Worm (Caenorhabditis elegans) whole organism, L4 larva: ENCODE results near the gene Y105C5B.1.
"Not testable (repeated sequence)": the region's sequence is repeated elsewhere in the genome, so short reads cannot be mapped to it uniquely, and the experiment has no call there.

Source experiments
- D1046.2 ChIP-seq: fragments of 200-800 bp; sonication (Bioruptor generic); IDR thresholded peaks from 2 replicates; pipeline ENCODE4 v1.3.6; 2022; ENCODE audit warnings: missing genetic modification characterization, missing compliant biosample characterization
- F37D6.2 ChIP-seq: sonication (generic microtip); optimal IDR thresholded peaks from 2 replicates; lab custom pipeline; 2016; ENCODE audit warnings: mild to moderate bottlenecking, missing genetic modification characterization, missing compliant biosample characterization
- R02D3.7 ChIP-seq: fragments of 150-350 bp; sonication (generic microtip); optimal IDR thresholded peaks from 3 replicates; lab custom pipeline; 2014; ENCODE audit warnings: missing biosample characterization, missing genetic modification characterization
- T20F7.1 ChIP-seq: fragments of 200-800 bp; sonication (Bioruptor generic); optimal IDR thresholded peaks from 2 replicates; lab custom pipeline; 2018; ENCODE audit warnings: mild to moderate bottlenecking, missing genetic modification characterization, missing compliant biosample characterization
- Y105C5A.15 ChIP-seq: fragments of 200-800 bp; sonication (Bioruptor generic); IDR thresholded peaks from 2 replicates; pipeline ENCODE4 v1.3.6; 2022; ENCODE audit warnings: missing genetic modification characterization, missing compliant biosample characterization
- Y48G9A.11 ChIP-seq: fragments of 200-800 bp; sonication (Bioruptor generic); IDR thresholded peaks from 2 replicates; pipeline ENCODE4 v1.3.6; 2022; ENCODE audit warnings: missing genetic modification reagents, missing genetic modification characterization, missing compliant biosample characterization
- Y75B8A.6 ChIP-seq: fragments of 200-800 bp; sonication (Bioruptor generic); IDR thresholded peaks from 2 replicates; pipeline ENCODE4 v1.3.6; 2022; ENCODE audit warnings: missing genetic modification reagents, missing genetic modification characterization, missing compliant biosample characterization
- ZK337.2 ChIP-seq: fragments of 200-800 bp; sonication (Bioruptor generic); IDR thresholded peaks from 2 replicates; pipeline ENCODE4 v1.3.6; 2022; ENCODE audit warnings: missing genetic modification reagents, missing genetic modification characterization, missing compliant biosample characterization
- ZK546.5 ChIP-seq, 2 experiments: sonication (generic microtip); optimal IDR thresholded peaks; 2 replicates each; lab custom pipeline; 2017; ENCODE audit warnings: missing biosample characterization in 2 of 2, missing genetic modification characterization in 2 of 2
- aha-1 ChIP-seq: fragments of 150-350 bp; peaks from one replicate; lab custom pipeline; 2014; ENCODE audit warnings: missing biosample characterization, missing genetic modification characterization
- ama-1 ChIP-seq: fragments of 150-350 bp; optimal IDR thresholded peaks from 2 replicates; lab custom pipeline; 2014; ENCODE audit warnings: inconsistent platforms, mixed read lengths
- arid-1 ChIP-seq: fragments of 200-800 bp; sonication (Bioruptor generic); conservative IDR thresholded peaks from 2 replicates; pipeline ENCODE4 v1.3.6; 2022; ENCODE audit warnings: missing genetic modification reagents, missing genetic modification characterization, missing compliant biosample characterization
- ceh-32 ChIP-seq: sonication (generic microtip); optimal IDR thresholded peaks from 2 replicates; lab custom pipeline; 2016; ENCODE audit warnings: mild to moderate bottlenecking, missing genetic modification characterization, missing compliant biosample characterization; ENCODE audit not compliant: poor library complexity
- ceh-44 ChIP-seq: fragments of 200-800 bp; sonication (Bioruptor generic); IDR thresholded peaks from 2 replicates; pipeline ENCODE4 v1.3.6; 2022; ENCODE audit warnings: missing genetic modification reagents, missing genetic modification characterization, missing compliant biosample characterization
- ceh-82 ChIP-seq: sonication (generic microtip); optimal IDR thresholded peaks from 2 replicates; lab custom pipeline; 2017; ENCODE audit warnings: missing biosample characterization, missing genetic modification characterization
- ces-1 ChIP-seq: fragments of 150-350 bp; sonication (generic microtip); optimal IDR thresholded peaks from 4 replicates; lab custom pipeline; 2014; ENCODE audit warnings: missing biosample characterization, missing genetic modification reagents, missing genetic modification characterization
- cey-2 ChIP-seq: sonication (generic microtip); optimal IDR thresholded peaks from 3 replicates; lab custom pipeline; 2017; ENCODE audit warnings: missing genetic modification characterization, mild to moderate bottlenecking, missing compliant biosample characterization, antibody characterized with exemption, borderline replicate concordance; ENCODE audit not compliant: insufficient read depth
- ctbp-1 ChIP-seq: fragments of 200-800 bp; sonication (Bioruptor generic); IDR thresholded peaks from 2 replicates; pipeline ENCODE4 v1.3.6; 2022; ENCODE audit warnings: missing genetic modification reagents, missing genetic modification characterization, missing compliant biosample characterization
- daf-8 ChIP-seq: fragments of 200-800 bp; sonication (Bioruptor generic); IDR thresholded peaks from 2 replicates; pipeline ENCODE4 v1.3.6; 2022; ENCODE audit warnings: missing genetic modification characterization, missing compliant biosample characterization
- dmd-9 ChIP-seq: fragments of 200-800 bp; sonication (Bioruptor generic); IDR thresholded peaks from 2 replicates; pipeline ENCODE4 v1.3.6; 2022; ENCODE audit warnings: missing genetic modification reagents, missing genetic modification characterization, missing compliant biosample characterization
- dpl-1 ChIP-seq: fragments of 150-350 bp; optimal IDR thresholded peaks from 2 replicates; lab custom pipeline; 2014; ENCODE audit warnings: missing biosample characterization, missing genetic modification reagents, missing genetic modification characterization
- duxl-1 ChIP-seq: sonication (generic microtip); optimal IDR thresholded peaks from 2 replicates; lab custom pipeline; 2016; ENCODE audit warnings: mild to moderate bottlenecking, missing genetic modification characterization, moderate library complexity, missing compliant biosample characterization; ENCODE audit not compliant: poor library complexity
- egl-43 ChIP-seq: fragments of 200-800 bp; sonication (Bioruptor generic); IDR thresholded peaks from 2 replicates; pipeline ENCODE4 v1.3.6; 2022; ENCODE audit warnings: missing genetic modification reagents, missing genetic modification characterization, missing compliant biosample characterization
- hlh-30 ChIP-seq: sonication (generic microtip); optimal IDR thresholded peaks from 2 replicates; lab custom pipeline; 2017; ENCODE audit warnings: antibody characterized with exemption, mild to moderate bottlenecking, missing genetic modification characterization, missing compliant biosample characterization; ENCODE audit not compliant: insufficient read depth
- lin-1 ChIP-seq: fragments of 200-800 bp; sonication (Bioruptor generic); IDR thresholded peaks from 2 replicates; pipeline ENCODE4 v1.3.6; 2022; ENCODE audit warnings: missing genetic modification reagents, missing genetic modification characterization, missing compliant biosample characterization
- lin-13 ChIP-seq: fragments of 150-350 bp; optimal IDR thresholded peaks from 2 replicates; lab custom pipeline; 2014; ENCODE audit warnings: missing biosample characterization, missing genetic modification reagents, missing genetic modification characterization
- lir-3 ChIP-seq: sonication (generic microtip); optimal IDR thresholded peaks from 2 replicates; lab custom pipeline; 2016; ENCODE audit warnings: mild to moderate bottlenecking, missing genetic modification characterization, missing compliant biosample characterization
- lsy-2 ChIP-seq, 2 experiments: fragments of 150-350 bp in 1 of 2; sonication (generic microtip) in 1 of 2; optimal IDR thresholded peaks; 2 replicates each; lab custom pipeline; 2014 to 2017; ENCODE audit warnings: missing biosample characterization in 2 of 2, missing genetic modification characterization in 2 of 2
- madf-5 ChIP-seq, 2 experiments: fragments of 200-800 bp; sonication (Bioruptor generic); IDR thresholded peaks; 2 replicates each; pipeline ENCODE4 v1.3.6; 2022; ENCODE audit warnings: missing compliant biosample characterization in 2 of 2, missing genetic modification characterization in 2 of 2
- madf-9 ChIP-seq: fragments of 200-800 bp; sonication (Bioruptor generic); conservative IDR thresholded peaks from 2 replicates; pipeline ENCODE4 v1.3.6; 2022; ENCODE audit warnings: missing genetic modification reagents, missing genetic modification characterization, missing compliant biosample characterization
- mdt-29 ChIP-seq: fragments of 200-800 bp; sonication (Bioruptor generic); IDR thresholded peaks from 2 replicates; pipeline ENCODE4 v1.3.6; 2022; ENCODE audit warnings: missing genetic modification reagents, missing genetic modification characterization, missing compliant biosample characterization
- mxl-2 ChIP-seq: fragments of 200-800 bp; sonication (Bioruptor generic); conservative IDR thresholded peaks from 2 replicates; pipeline ENCODE4 v1.3.6; 2022; ENCODE audit warnings: missing genetic modification reagents, missing genetic modification characterization, missing compliant biosample characterization
- mxl-3 ChIP-seq: fragments of 200-800 bp; sonication (Bioruptor generic); optimal IDR thresholded peaks from 2 replicates; lab custom pipeline; 2018; ENCODE audit warnings: mild to moderate bottlenecking, missing genetic modification characterization, missing compliant biosample characterization
- nhr-102 ChIP-seq: sonication (generic microtip); optimal IDR thresholded peaks from 2 replicates; lab custom pipeline; 2016; ENCODE audit warnings: mild to moderate bottlenecking, missing genetic modification characterization, moderate library complexity, missing compliant biosample characterization
- nhr-11 ChIP-seq: fragments of 150-350 bp; optimal IDR thresholded peaks from 2 replicates; lab custom pipeline; 2014; ENCODE audit warnings: missing biosample characterization, missing genetic modification characterization
- nhr-111 ChIP-seq: fragments of 200-800 bp; sonication (Bioruptor generic); optimal IDR thresholded peaks from 2 replicates; lab custom pipeline; 2018; ENCODE audit warnings: mild to moderate bottlenecking, missing genetic modification characterization, missing compliant biosample characterization
- nhr-25 ChIP-seq: sonication (generic microtip); optimal IDR thresholded peaks from 2 replicates; lab custom pipeline; 2017; ENCODE audit warnings: missing genetic modification characterization, mild to moderate bottlenecking, missing compliant biosample characterization, antibody characterized with exemption, moderate library complexity, borderline replicate concordance; ENCODE audit not compliant: insufficient read depth
- nhr-28 ChIP-seq: fragments of 150-350 bp; optimal IDR thresholded peaks from 2 replicates; lab custom pipeline; 2014; ENCODE audit warnings: missing biosample characterization, missing genetic modification characterization
- nhr-41 ChIP-seq: fragments of 200-800 bp; sonication (Bioruptor generic); IDR thresholded peaks from 2 replicates; pipeline ENCODE4 v1.3.6; 2022; ENCODE audit warnings: missing genetic modification reagents, missing genetic modification characterization, missing compliant biosample characterization
- nhr-48 ChIP-seq: sonication (generic microtip); optimal IDR thresholded peaks from 2 replicates; lab custom pipeline; 2016; ENCODE audit warnings: mild to moderate bottlenecking, missing genetic modification characterization, missing compliant biosample characterization
- nhr-6 ChIP-seq: fragments of 150-350 bp; optimal IDR thresholded peaks from 2 replicates; lab custom pipeline; 2014; ENCODE audit warnings: missing biosample characterization, missing genetic modification characterization
- pha-4 ChIP-seq, 2 experiments: fragments of 150-350 bp in 1 of 2; fragments of 200-800 bp in 1 of 2; sonication (Bioruptor generic) in 1 of 2; IDR thresholded peaks in 1 of 2; optimal IDR thresholded peaks in 1 of 2; 2 replicates each; pipeline versions ENCODE4 v1.3.6 to Lab custom; 2014 to 2022; ENCODE audit warnings: missing genetic modification characterization in 2 of 2, missing genetic modification reagents in 2 of 2, missing biosample characterization in 1 of 2, missing compliant biosample characterization in 1 of 2
- set-16 ChIP-seq: fragments of 200-800 bp; sonication (Bioruptor generic); IDR thresholded peaks from 2 replicates; pipeline ENCODE4 v1.3.6; 2022; ENCODE audit warnings: missing genetic modification reagents, missing genetic modification characterization, missing compliant biosample characterization
- snpc-1.2 ChIP-seq: fragments of 200-800 bp; sonication (Bioruptor generic); IDR thresholded peaks from 2 replicates; pipeline ENCODE4 v1.3.6; 2022; ENCODE audit warnings: missing genetic modification reagents, missing genetic modification characterization, missing compliant biosample characterization
- tra-1 ChIP-seq: fragments of 200-800 bp; sonication (Bioruptor generic); IDR thresholded peaks from 2 replicates; pipeline ENCODE4 v1.3.6; 2022; ENCODE audit warnings: missing genetic modification reagents, missing genetic modification characterization, missing compliant biosample characterization
- vab-7 ChIP-seq: fragments of 200-800 bp; sonication (Bioruptor generic); IDR thresholded peaks from 2 replicates; pipeline ENCODE4 v1.3.6; 2022; ENCODE audit warnings: missing genetic modification reagents, missing genetic modification characterization, missing compliant biosample characterization
- zfp-2 ChIP-seq: sonication (generic microtip); optimal IDR thresholded peaks from 2 replicates; lab custom pipeline; 2016; ENCODE audit warnings: mild to moderate bottlenecking, missing genetic modification characterization, missing compliant biosample characterization
- zfp-3 ChIP-seq: fragments of 200-800 bp; sonication (Bioruptor generic); conservative IDR thresholded peaks from 2 replicates; pipeline ENCODE4 v1.3.6; 2022; ENCODE audit warnings: missing genetic modification reagents, missing genetic modification characterization, missing compliant biosample characterization

The Y105C5B.1 gene

ce11 chrIV:15895861-15896260 is 25.4 kb downstream of the Y105C5B.1 start:
- TF ChIP-seq mxl-2, result 0 out of 2 replicates have a peak, but pooled peaks have one; percentile 73
- peak; percentile 61; the same call in 1 of the 2 replicates for TF ChIP-seq D1046.2 (GFP tag; lab: Robert Waterston, UW)
- TF ChIP-seq Y75B8A.6 (GFP tag; lab: Robert Waterston, UW), result peak; percentile 99
- TF ChIP-seq lin-1 (GFP tag; lab: Robert Waterston, UW), result peak; percentile 98
- peak; percentile 79; the same call in 1 of the 2 replicates for TF ChIP-seq ZK337.2
- TF ChIP-seq ctbp-1 (GFP tag; lab: Robert Waterston, UW), result peak; percentile 91; the same call in 1 of the 2 replicates
- peak; percentile 97 for TF ChIP-seq pha-4 (GFP tag; IDR thresholded peaks at IDR 0.05; lab: Robert Waterston, UW)
- TF ChIP-seq pha-4 (tag; optimal IDR thresholded peaks at IDR 0.05; lab: Kevin White, UChicago), result not testable (repeated sequence)
- peak; percentile 100 for TF ChIP-seq mdt-29 (GFP tag; lab: Robert Waterston, UW)
- peak; percentile 90 for TF ChIP-seq zfp-3 (GFP tag; lab: Robert Waterston, UW)
- peak; percentile 89 for TF ChIP-seq Y48G9A.11 (GFP tag; lab: Robert Waterston, UW)
- peak; percentile 100 for TF ChIP-seq Y105C5A.15 (GFP tag; lab: Robert Waterston, UW)
- peak; percentile 15 to 99; a peak in 2 of 4 replicates for TF ChIP-seq madf-5 (GFP tag; IDR thresholded peaks at IDR 0.05; lab: Robert Waterston, UW)
- TF ChIP-seq madf-9 (GFP tag; lab: Robert Waterston, UW), result peak; percentile 76
- TF ChIP-seq arid-1 (GFP tag; lab: Robert Waterston, UW), result peak; percentile 98
- TF ChIP-seq nhr-41 (GFP tag; lab: Robert Waterston, UW), result peak; percentile 90; the same call in 1 of the 2 replicates
- TF ChIP-seq snpc-1.2 (GFP tag; lab: Robert Waterston, UW), result peak; percentile 97
- peak; percentile 97 for TF ChIP-seq ceh-44
- peak; percentile 87 for TF ChIP-seq dmd-9 (GFP tag; lab: Robert Waterston, UW)
- peak; percentile 96 for TF ChIP-seq vab-7 (GFP tag; lab: Robert Waterston, UW)
- TF ChIP-seq tra-1, result peak; percentile 85; the same call in 1 of the 2 replicates

DNA sequence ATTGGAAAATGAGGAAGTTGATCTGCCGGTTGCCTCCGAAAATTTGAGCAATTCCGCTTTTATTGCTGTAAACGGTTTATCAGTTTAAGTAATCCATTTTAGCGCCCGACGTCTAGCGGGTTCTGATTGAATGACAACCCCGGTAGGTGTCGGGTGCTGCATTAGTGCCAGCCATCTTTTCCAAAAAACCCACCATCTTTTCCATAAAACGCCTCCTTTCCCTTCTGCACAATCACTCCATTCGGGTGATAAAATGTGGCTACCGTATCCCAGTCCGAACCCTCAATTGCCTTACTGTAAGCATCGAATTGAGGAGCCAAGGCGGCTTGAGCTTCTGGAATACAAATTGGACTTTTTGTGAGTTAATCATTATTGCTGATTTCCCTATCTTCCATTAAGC is 29.7 kb downstream of the Y105C5B.1 start:
- TF ChIP-seq hlh-30 (tag; lab: Kevin White, UChicago) (no peak), nhr-11 (tag; lab: Kevin White, UChicago) (no peak), lin-13 (GFP tag; lab: Kevin White, UChicago) (no peak), T20F7.1 (GFP tag; lab: Kevin White, UChicago) (no peak), ceh-32 (tag; lab: Kevin White, UChicago) (no peak), ceh-82 (tag; lab: Kevin White, UChicago) (no peak), Y75B8A.6 (GFP tag; lab: Robert Waterston, UW) (peak; percentile 47; the same call in 1 of the 2 replicates), nhr-48 (no peak), nhr-6 (tag; lab: Kevin White, UChicago) (no peak), nhr-102 (tag; lab: Kevin White, UChicago) (no peak), nhr-111 (no peak), dmd-9 (GFP tag; lab: Robert Waterston, UW) (no peak), dpl-1 (GFP tag; lab: Kevin White, UChicago) (no peak), R02D3.7 (tag; lab: Kevin White, UChicago) (no peak), nhr-28 (tag; lab: Kevin White, UChicago) (no peak), mdt-29 (GFP tag; lab: Robert Waterston, UW) (peak; percentile 36; the same call in 1 of the 2 replicates), lsy-2 (tag; optimal IDR thresholded peaks at IDR 0.05; lab: Kevin White, UChicago) (no peak), cey-2 (no peak), ZK546.5 (tag; optimal IDR thresholded peaks at IDR 0.05; lab: Kevin White, UChicago) (no peak), set-16 (GFP tag; lab: Robert Waterston, UW) (no peak), nhr-25 (tag; lab: Kevin White, UChicago) (no peak), mxl-3 (GFP tag; lab: Kevin White, UChicago) (no peak), ama-1 (lab: Kevin White, UChicago) (no peak), daf-8 (GFP tag; lab: Robert Waterston, UW) (0 out of 2 replicates have a peak, but pooled peaks have one; percentile 31), zfp-2 (tag; lab: Kevin White, UChicago) (no peak), duxl-1 (no peak), aha-1 (tag; lab: Kevin White, UChicago) (no peak), ces-1 (GFP tag; lab: Kevin White, UChicago) (no peak), egl-43 (GFP tag; lab: Robert Waterston, UW) (no peak), lir-3 (no peak), F37D6.2 (tag; lab: Kevin White, UChicago) (no peak)
